Worm (Caenorhabditis elegans) whole organism, L2 larva: ENCODE measurements around the gene chch-3.

Experiments used
- C34F6.9 ChIP-seq: fragments of 150-350 bp; optimal IDR thresholded peaks from 2 replicates; lab custom pipeline; 2014; ENCODE audit warnings: missing biosample characterization, missing genetic modification characterization
- F13H6.1 ChIP-seq: sonication (generic microtip); optimal IDR thresholded peaks from 2 replicates; lab custom pipeline; 2016; ENCODE audit warnings: missing genetic modification characterization, missing compliant biosample characterization
- R02D3.7 ChIP-seq: fragments of 150-350 bp; optimal IDR thresholded peaks from 2 replicates; lab custom pipeline; 2014; ENCODE audit warnings: missing biosample characterization, missing genetic modification characterization
- Y55F3AM.14 ChIP-seq: fragments of 200-800 bp; sonication (Bioruptor generic); optimal IDR thresholded peaks from 2 replicates; lab custom pipeline; 2018; ENCODE audit warnings: mild to moderate bottlenecking, missing genetic modification characterization, missing compliant biosample characterization
- alr-1 ChIP-seq: fragments of 150-350 bp; optimal IDR thresholded peaks from 2 replicates; lab custom pipeline; 2014; ENCODE audit warnings: missing biosample characterization, missing genetic modification characterization
- ama-1 ChIP-seq: fragments of 150-350 bp; optimal IDR thresholded peaks from 2 replicates; lab custom pipeline; 2018; ENCODE audit warnings: inconsistent platforms
- blmp-1 ChIP-seq: sonication (generic microtip); optimal IDR thresholded peaks from 2 replicates; lab custom pipeline; 2017; ENCODE audit warnings: missing genetic modification characterization, mild to moderate bottlenecking, missing compliant biosample characterization, antibody characterized with exemption, moderate library complexity; ENCODE audit not compliant: insufficient read depth
- ceh-16 ChIP-seq: fragments of 150-350 bp; optimal IDR thresholded peaks from 2 replicates; lab custom pipeline; 2014; ENCODE audit warnings: missing biosample characterization, missing genetic modification characterization
- dmd-4 ChIP-seq: sonication (generic microtip); optimal IDR thresholded peaks from 2 replicates; lab custom pipeline; 2017; ENCODE audit warnings: missing biosample characterization, missing genetic modification characterization
- egl-27 ChIP-seq: sonication (generic microtip); optimal IDR thresholded peaks from 3 replicates; lab custom pipeline; 2017; ENCODE audit warnings: missing biosample characterization, missing genetic modification reagents, missing genetic modification characterization
- elt-3 ChIP-seq: sonication (generic microtip); optimal IDR thresholded peaks from 2 replicates; lab custom pipeline; 2017; ENCODE audit warnings: missing biosample characterization, missing genetic modification characterization
- fos-1 ChIP-seq: fragments of 150-350 bp; optimal IDR thresholded peaks from 2 replicates; lab custom pipeline; 2014; ENCODE audit warnings: missing biosample characterization, missing genetic modification characterization
- gmeb-1 ChIP-seq: fragments of 150-350 bp; optimal IDR thresholded peaks from 2 replicates; lab custom pipeline; 2014; ENCODE audit warnings: missing biosample characterization, missing genetic modification characterization
- lin-11 ChIP-seq: fragments of 150-350 bp; sonication (generic microtip); optimal IDR thresholded peaks from 2 replicates; lab custom pipeline; 2014; ENCODE audit warnings: missing biosample characterization, missing genetic modification characterization, inconsistent platforms, mixed read lengths
- lin-13 ChIP-seq: fragments of 150-350 bp; optimal IDR thresholded peaks from 2 replicates; lab custom pipeline; 2014; ENCODE audit warnings: missing biosample characterization, missing genetic modification reagents, missing genetic modification characterization
- lin-39 ChIP-seq: fragments of 150-350 bp; optimal IDR thresholded peaks from 2 replicates; lab custom pipeline; 2014; ENCODE audit warnings: missing biosample characterization, missing genetic modification reagents, missing genetic modification characterization
- lsy-2 ChIP-seq, 2 experiments: fragments of 150-350 bp in 1 of 2; sonication (generic microtip) in 1 of 2; optimal IDR thresholded peaks; 2 replicates each; lab custom pipeline; 2014 to 2017; ENCODE audit warnings: missing biosample characterization in 2 of 2, missing genetic modification characterization in 2 of 2
- mab-5 ChIP-seq: fragments of 150-350 bp; optimal IDR thresholded peaks from 2 replicates; lab custom pipeline; 2014; ENCODE audit warnings: missing biosample characterization, missing genetic modification characterization
- nhr-21 ChIP-seq: fragments of 150-350 bp; optimal IDR thresholded peaks from 2 replicates; lab custom pipeline; 2014; ENCODE audit warnings: missing biosample characterization, missing genetic modification characterization
- nhr-23 ChIP-seq: fragments of 150-350 bp; optimal IDR thresholded peaks from 2 replicates; lab custom pipeline; 2014; ENCODE audit warnings: missing biosample characterization, missing genetic modification reagents, missing genetic modification characterization
- nhr-237 ChIP-seq: fragments of 150-350 bp; optimal IDR thresholded peaks from 2 replicates; lab custom pipeline; 2014; ENCODE audit warnings: missing biosample characterization, missing genetic modification characterization
- nhr-25 ChIP-seq: fragments of 150-350 bp; sonication (generic microtip); optimal IDR thresholded peaks from 3 replicates; lab custom pipeline; 2014; ENCODE audit warnings: missing biosample characterization, missing genetic modification characterization
- nhr-6 ChIP-seq: fragments of 150-350 bp; optimal IDR thresholded peaks from 2 replicates; lab custom pipeline; 2014; ENCODE audit warnings: missing biosample characterization, missing genetic modification characterization
- peb-1 ChIP-seq: fragments of 150-350 bp; optimal IDR thresholded peaks from 2 replicates; lab custom pipeline; 2014; ENCODE audit warnings: missing biosample characterization, missing genetic modification characterization
- sem-4 ChIP-seq: fragments of 150-350 bp; optimal IDR thresholded peaks from 2 replicates; lab custom pipeline; 2014; ENCODE audit warnings: missing biosample characterization, missing genetic modification reagents, missing genetic modification characterization
- sma-3 ChIP-seq: sonication (generic microtip); optimal IDR thresholded peaks from 2 replicates; lab custom pipeline; 2016; ENCODE audit warnings: missing genetic modification reagents, missing genetic modification characterization, missing compliant biosample characterization
- sma-9 ChIP-seq, 2 experiments: fragments of 150-350 bp in 1 of 2; sonication (generic microtip) in 1 of 2; optimal IDR thresholded peaks; 2 replicates each; lab custom pipeline; 2014 to 2016; ENCODE audit warnings: missing genetic modification characterization in 2 of 2, mild to moderate bottlenecking in 1 of 2, missing biosample characterization in 1 of 2, missing compliant biosample characterization in 1 of 2, missing genetic modification reagents in 1 of 2, moderate library complexity in 1 of 2
- unc-39 ChIP-seq: fragments of 150-350 bp; optimal IDR thresholded peaks from 2 replicates; lab custom pipeline; 2014; ENCODE audit warnings: missing biosample characterization, missing genetic modification characterization
- unc-62 ChIP-seq: fragments of 150-350 bp; optimal IDR thresholded peaks from 2 replicates; lab custom pipeline; 2014; ENCODE audit warnings: missing biosample characterization, missing genetic modification reagents, missing genetic modification characterization
- zag-1 ChIP-seq: fragments of 150-350 bp; optimal IDR thresholded peaks from 2 replicates; lab custom pipeline; 2014; ENCODE audit warnings: missing biosample characterization, missing genetic modification characterization
- ztf-1 ChIP-seq: fragments of 200-800 bp; sonication (Bioruptor generic); conservative IDR thresholded peaks from 2 replicates; pipeline ENCODE4 v1.3.6; 2022; ENCODE audit warnings: missing genetic modification characterization, missing compliant biosample characterization
- ztf-11 ChIP-seq: sonication (generic microtip); optimal IDR thresholded peaks from 2 replicates; lab custom pipeline; 2017; ENCODE audit warnings: missing biosample characterization, missing genetic modification characterization
- ztf-4 ChIP-seq: fragments of 150-350 bp; optimal IDR thresholded peaks from 2 replicates; lab custom pipeline; 2014; ENCODE audit warnings: missing biosample characterization, missing genetic modification characterization

chch-3 gene

ce11 chrII:9412086-9412608 is 4.7 kb upstream of the chch-3 start, which contains the start of gene arrd-3:
arrd-3 (plus strand) TSS chrII:9412558.
- TF ChIP-seq gmeb-1 (tag; lab: Kevin White, UChicago) = peak; percentile 7
- no peak for TF ChIP-seq nhr-6
- peak; percentile 18 for TF ChIP-seq sma-9 (GFP tag; optimal IDR thresholded peaks at IDR 0.05; lab: Kevin White, UChicago)
- no peak for TF ChIP-seq sma-9 (tag; optimal IDR thresholded peaks at IDR 0.05; lab: Kevin White, UChicago)
- peak; percentile 94 for TF ChIP-seq fos-1 (tag; lab: Kevin White, UChicago)
- no peak for TF ChIP-seq C34F6.9 (tag; lab: Kevin White, UChicago)
- TF ChIP-seq ztf-4 (tag; lab: Kevin White, UChicago) = no peak
- TF ChIP-seq, all 48 proteins: peak for 3

- TF ChIP-seq nhr-21 (no peak), zag-1 (tag; lab: Kevin White, UChicago) (no peak), Y55F3AM.14 (GFP tag; lab: Kevin White, UChicago) (no peak), ceh-16 (tag; lab: Kevin White, UChicago) (no peak), nhr-237 (no peak), ztf-1 (GFP tag; lab: Robert Waterston, UW) (no peak), lsy-2 (tag; optimal IDR thresholded peaks at IDR 0.05; lab: Kevin White, UChicago) (no peak), sma-3 (no peak), peb-1 (tag; lab: Kevin White, UChicago) (no peak), lin-39 (no peak), nhr-23 (no peak), nhr-25 (tag; lab: Kevin White, UChicago) (no peak), ama-1 (lab: Kevin White, UChicago) (no peak), mab-5 (tag; lab: Kevin White, UChicago) (no peak), lin-11 (no peak)
Measured at ce11 chrII:9418065-9418567, 1.3 kb downstream of the chch-3 start, which contains the start of the genes M176.4 and M176.16. M176.4 (plus strand) TSS chrII:9418365. M176.16 (plus strand) TSS chrII:9418517.

- TF ChIP-seq unc-62 (GFP tag; lab: Kevin White, UChicago) (no peak), ztf-11 (no peak), elt-3 (no peak), nhr-25 (tag; lab: Kevin White, UChicago) (no peak), sma-9 (GFP tag; optimal IDR thresholded peaks at IDR 0.05; lab: Kevin White, UChicago) (no peak), sma-9 (tag; optimal IDR thresholded peaks at IDR 0.05; lab: Kevin White, UChicago) (no peak), C34F6.9 (tag; lab: Kevin White, UChicago) (no peak), lsy-2 (tag; optimal IDR thresholded peaks at IDR 0.05; lab: Kevin White, UChicago) (no peak), nhr-21 (no peak), sma-3 (no peak), F13H6.1 (no peak), nhr-237 (no peak), blmp-1 (tag; lab: Kevin White, UChicago) (no peak)
- TF ChIP-seq, all 48 proteins: peak for 0
Measured at ce11 chrII:9418843-9419532, 2.2 kb downstream of the chch-3 start.

ce11 chrII:9421969-9422368 is 5.2 kb downstream of the chch-3 start, which contains the start of gene M176.11:
M176.11 (plus strand) TSS chrII:9422269.
- TF ChIP-seq ztf-4 (tag; lab: Kevin White, UChicago) (no peak), dmd-4 (no peak), unc-62 (GFP tag; lab: Kevin White, UChicago) (no peak), alr-1 (tag; lab: Kevin White, UChicago) (no peak), lsy-2 (tag; optimal IDR thresholded peaks at IDR 0.05; lab: Kevin White, UChicago) (no peak), blmp-1 (tag; lab: Kevin White, UChicago) (no peak), lin-13 (GFP tag; lab: Kevin White, UChicago) (no peak), lin-11 (no peak), nhr-25 (tag; lab: Kevin White, UChicago) (no peak), egl-27 (tag; lab: Kevin White, UChicago) (no peak), sma-9 (GFP tag; optimal IDR thresholded peaks at IDR 0.05; lab: Kevin White, UChicago) (no peak), sma-9 (tag; optimal IDR thresholded peaks at IDR 0.05; lab: Kevin White, UChicago) (no peak), R02D3.7 (tag; lab: Kevin White, UChicago) (no peak), ama-1 (lab: Kevin White, UChicago) (no peak), F13H6.1 (no peak), sem-4 (no peak), unc-39 (no peak), ztf-1 (GFP tag; lab: Robert Waterston, UW) (no peak), ceh-16 (tag; lab: Kevin White, UChicago) (no peak), elt-3 (no peak), zag-1 (tag; lab: Kevin White, UChicago) (no peak)
- TF ChIP-seq, all 48 proteins: peak for 0
